Worm (Caenorhabditis elegans): ENCODE results near the gene ubc-18.

DNA sequence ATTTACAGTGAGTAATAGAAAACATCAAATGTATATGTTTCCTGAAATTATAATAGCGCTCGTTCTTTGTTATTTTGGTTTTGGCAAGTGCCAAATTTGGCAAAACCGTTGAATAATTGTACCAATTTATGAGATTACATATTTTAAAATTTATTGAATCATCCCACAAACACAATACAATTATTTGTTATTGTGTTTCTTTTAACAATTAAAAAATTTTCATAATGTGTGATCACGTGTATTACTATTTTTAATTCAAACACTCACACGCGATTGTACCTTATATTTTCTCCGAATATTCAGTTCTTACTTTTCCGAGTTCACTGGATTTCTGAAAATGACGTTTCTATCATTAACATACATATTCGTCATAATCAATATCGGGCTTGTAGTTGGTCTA is 12.1 kb downstream of the ubc-18 start, which contains the start of gene R01H2.2:
- TF ChIP-seq him-1 (tag; optimal IDR thresholded peaks at IDR 0.05) (no peak), dao-5 (tag; optimal IDR thresholded peaks at IDR 0.05) (no peak)

Data from whole organism, L4/young adult.